Fruit fly (Drosophila melanogaster): ENCODE data around the gene kirre.

The kirre gene

dm6 chrX:2949114-2949513 lies 208.9 kb downstream of the kirre start:
- TF ChIP-seq Sp1 (GFP tag; optimal IDR thresholded peaks at IDR 0.05) (no peak), pan (optimal IDR thresholded peaks at IDR 0.05) (no peak), Hr78 (GFP tag; optimal IDR thresholded peaks at IDR 0.05) (no peak), woc (GFP tag; optimal IDR thresholded peaks at IDR 0.05) (no peak), foxo (GFP tag; optimal IDR thresholded peaks at IDR 0.05) (no peak), Myc (optimal IDR thresholded peaks at IDR 0.05) (peak; percentile 62), CrebA (GFP tag; optimal IDR thresholded peaks at IDR 0.05; ENCODE audit: borderline replicate concordance) (no peak)

- TF ChIP-seq pan (optimal IDR thresholded peaks at IDR 0.05): no peak
- TF ChIP-seq foxo (GFP tag; optimal IDR thresholded peaks at IDR 0.05): peak in 1 of 2 experiments; percentile 48
- TF ChIP-seq psq (GFP tag; optimal IDR thresholded peaks at IDR 0.05): peak; percentile 30
- TF ChIP-seq fru (GFP tag; optimal IDR thresholded peaks at IDR 0.05): peak; percentile 39
- TF ChIP-seq usp (GFP tag; optimal IDR thresholded peaks at IDR 0.05): no peak
- TF ChIP-seq OdsH (GFP tag; optimal IDR thresholded peaks at IDR 0.05): no peak
- TF ChIP-seq woc (GFP tag; optimal IDR thresholded peaks at IDR 0.05): no peak
- no peak for TF ChIP-seq N (GFP tag; optimal IDR thresholded peaks at IDR 0.05)
- no peak for TF ChIP-seq Dif (GFP tag; optimal IDR thresholded peaks at IDR 0.05; ENCODE audit: partially characterized antibody)
- TF ChIP-seq Sp1 (GFP tag; optimal IDR thresholded peaks at IDR 0.05): peak; percentile 19
- TF ChIP-seq rgr (GFP tag; optimal IDR thresholded peaks at IDR 0.05): peak; percentile 28
- TF ChIP-seq Hnf4 (GFP tag; optimal IDR thresholded peaks at IDR 0.05): no peak
- TF ChIP-seq h (GFP tag; optimal IDR thresholded peaks at IDR 0.05): peak; percentile 29
- no peak for TF ChIP-seq GATAd (GFP tag; optimal IDR thresholded peaks at IDR 0.05)
- no peak for TF ChIP-seq Rel (GFP tag; optimal IDR thresholded peaks at IDR 0.05)
- no peak for TF ChIP-seq Rel (tag; optimal IDR thresholded peaks at IDR 0.05)
- no peak for TF ChIP-seq dl (GFP tag; optimal IDR thresholded peaks at IDR 0.05; ENCODE audit: insufficient read depth in 1 of 2, partially characterized antibody in 2 of 2)
- no peak for TF ChIP-seq Vsx2 (GFP tag; optimal IDR thresholded peaks at IDR 0.05; ENCODE audit: partially characterized antibody)
- no peak for TF ChIP-seq jim (GFP tag; optimal IDR thresholded peaks at IDR 0.05)
- TF ChIP-seq dsf (GFP tag; optimal IDR thresholded peaks at IDR 0.05; ENCODE audit: borderline replicate concordance): no peak
- TF ChIP-seq HLH106 (tag; optimal IDR thresholded peaks at IDR 0.05): peak; percentile 21
Measured at dm6 chrX:2951637-2952036, 211.5 kb downstream of the kirre start.

- TF ChIP-seq Abd-B (GFP tag; optimal IDR thresholded peaks at IDR 0.05) (no peak), fru (GFP tag; optimal IDR thresholded peaks at IDR 0.05) (peak; percentile 5)
Measured at dm6 chrX:2956641-2957040, 216.5 kb downstream of the kirre start.

dm6 chrX:2963171-2963570 lies 223.0 kb downstream of the kirre start:
- TF ChIP-seq sv (GFP tag; optimal IDR thresholded peaks at IDR 0.05): no peak
- no peak for TF ChIP-seq rgr (GFP tag; optimal IDR thresholded peaks at IDR 0.05)
- TF ChIP-seq jim (GFP tag; optimal IDR thresholded peaks at IDR 0.05): no peak
- no peak for TF ChIP-seq Hr83 (GFP tag; optimal IDR thresholded peaks at IDR 0.05; ENCODE audit: poor library complexity, severe bottlenecking)
- no peak for TF ChIP-seq OdsH (GFP tag; optimal IDR thresholded peaks at IDR 0.05)
- no peak for TF ChIP-seq br (GFP tag; optimal IDR thresholded peaks at IDR 0.05)
- TF ChIP-seq GATAd (GFP tag; optimal IDR thresholded peaks at IDR 0.05): no peak
- TF ChIP-seq Hnf4 (GFP tag; optimal IDR thresholded peaks at IDR 0.05): no peak
- TF ChIP-seq pan (optimal IDR thresholded peaks at IDR 0.05): no peak
- TF ChIP-seq Dfd (GFP tag; optimal IDR thresholded peaks at IDR 0.05): no peak
- no peak for TF ChIP-seq Dif (GFP tag; optimal IDR thresholded peaks at IDR 0.05; ENCODE audit: partially characterized antibody)
- no peak for TF ChIP-seq usp (GFP tag; optimal IDR thresholded peaks at IDR 0.05)
- no peak for TF ChIP-seq HLH106 (tag; optimal IDR thresholded peaks at IDR 0.05)
- no peak for TF ChIP-seq dmrt93B (GFP tag; optimal IDR thresholded peaks at IDR 0.05)
- no peak for TF ChIP-seq Sp1 (GFP tag; optimal IDR thresholded peaks at IDR 0.05)
- no peak for TF ChIP-seq CrebA (GFP tag; optimal IDR thresholded peaks at IDR 0.05; ENCODE audit: borderline replicate concordance)
- no peak for TF ChIP-seq brk (GFP tag; optimal IDR thresholded peaks at IDR 0.05)
- TF ChIP-seq foxo (GFP tag; optimal IDR thresholded peaks at IDR 0.05): no peak
- TF ChIP-seq Rel (GFP tag; optimal IDR thresholded peaks at IDR 0.05): no peak
- TF ChIP-seq Rel (tag; optimal IDR thresholded peaks at IDR 0.05): no peak
- TF ChIP-seq h (GFP tag; optimal IDR thresholded peaks at IDR 0.05): no peak

- no peak for TF ChIP-seq sage (GFP tag; optimal IDR thresholded peaks at IDR 0.05)
- TF ChIP-seq Rel (GFP tag; optimal IDR thresholded peaks at IDR 0.05): no peak
- no peak for TF ChIP-seq Rel (tag; optimal IDR thresholded peaks at IDR 0.05)
- TF ChIP-seq ey (GFP tag; optimal IDR thresholded peaks at IDR 0.05): no peak
- TF ChIP-seq Jra (GFP tag; optimal IDR thresholded peaks at IDR 0.05): no peak
Measured at dm6 chrX:2963790-2964335, 223.7 kb downstream of the kirre start.

Measured in whole organism, wandering third instar larva.